Fruit fly (Drosophila melanogaster) whole organism, embryonic: ENCODE results near the gene CG3091.

Experiments used
- CG16779 ChIP-seq: fragments of 200-800 bp; sonication (Bioruptor generic); IDR thresholded peaks from 2 replicates; pipeline ENCODE4 v1.3.6; 2022; ENCODE audit warnings: missing biosample characterization, missing genetic modification characterization
- CG6791 ChIP-seq: fragments of 200-800 bp; sonication (Bioruptor generic); IDR thresholded peaks from 3 replicates; pipeline ENCODE4 v1.3.6; 2022; ENCODE audit warnings: missing biosample characterization, missing genetic modification characterization; ENCODE audit not compliant: partially characterized antibody
- CG9437 ChIP-seq: fragments of 200-800 bp; sonication (Bioruptor generic); optimal IDR thresholded peaks from 2 replicates; lab custom pipeline; 2018; ENCODE audit warnings: missing biosample characterization, mild to moderate bottlenecking, missing genetic modification characterization
- CTCF ChIP-seq: fragments of 200-800 bp; sonication (Bioruptor generic); optimal IDR thresholded peaks from 2 replicates; lab custom pipeline; 2017; ENCODE audit warnings: missing biosample characterization, mild to moderate bottlenecking, missing genetic modification characterization, moderate library complexity
- CrebB ChIP-seq: fragments of 200-800 bp; sonication (Bioruptor generic); optimal IDR thresholded peaks from 3 replicates; lab custom pipeline; 2018; ENCODE audit warnings: missing biosample characterization, mild to moderate bottlenecking, missing genetic modification characterization
- Gsc ChIP-seq: fragments of 200-800 bp; sonication (Bioruptor generic); IDR thresholded peaks from 2 replicates; pipeline ENCODE4 v1.3.6; 2022; ENCODE audit warnings: missing biosample characterization, missing genetic modification characterization
- yki ChIP-seq: fragments of >200 bp; optimal IDR thresholded peaks from 3 replicates; lab custom pipeline; 2018

dm6 chrX:2254020-2254626, at the start of gene CG3091:
- TF ChIP-seq CG6791 (GFP tag; lab: Robert Waterston, UW) (no peak), CG9437 (GFP tag; lab: Kevin White, UChicago) (no peak), yki (no peak), CrebB (no peak), CG16779 (no peak), Gsc (no peak), CTCF (GFP tag; lab: Kevin White, UChicago) (no peak)
